Fruit fly (Drosophila melanogaster) whole organism, pupa: ENCODE data around the gene Rbp1-like.

Experiments
- CG17806 ChIP-seq: fragments of 200-800 bp; sonication (Bioruptor generic); optimal IDR thresholded peaks from 2 replicates; lab custom pipeline; 2018; ENCODE audit warnings: missing biosample characterization, mild to moderate bottlenecking, missing genetic modification characterization, moderate library complexity
- EcR ChIP-seq: fragments of 200-800 bp; sonication (Bioruptor generic); optimal IDR thresholded peaks from 3 replicates; lab custom pipeline; 2019; ENCODE audit warnings: missing biosample characterization, missing genetic modification characterization, mild to moderate bottlenecking, moderate library complexity, missing genetic modification reagents
- Ets98B ChIP-seq: fragments of 200-800 bp; sonication (Bioruptor generic); IDR thresholded peaks from 2 replicates; pipeline ENCODE4 v1.3.6; 2022; ENCODE audit warnings: missing biosample characterization, missing genetic modification characterization
- Pif1A ChIP-seq: fragments of 200-800 bp; sonication (Bioruptor generic); optimal IDR thresholded peaks from 3 replicates; lab custom pipeline; 2016; ENCODE audit warnings: missing biosample characterization, missing genetic modification characterization
- Snoo ChIP-seq: fragments of 200-800 bp; sonication (Bioruptor generic); optimal IDR thresholded peaks from 3 replicates; lab custom pipeline; 2017; ENCODE audit warnings: missing biosample characterization, mild to moderate bottlenecking, missing genetic modification characterization, inconsistent platforms
- rn ChIP-seq: fragments of 200-800 bp; sonication (Bioruptor generic); IDR thresholded peaks from 2 replicates; pipeline ENCODE4 v1.3.6; 2022; ENCODE audit warnings: missing biosample characterization, missing genetic modification characterization

dm6 chrX:13338113-13338512 is 46.6 kb downstream of the Rbp1-like start, which contains the start of gene CG15747:
- TF ChIP-seq Snoo (tag; lab: Kevin White, UChicago): no peak
- no peak for TF ChIP-seq Pif1A (GFP tag; lab: Kevin White, UChicago)
- no peak for TF ChIP-seq rn (GFP tag; lab: Robert Waterston, UW)
- TF ChIP-seq CG17806 (tag; lab: Kevin White, UChicago): no peak
- no peak for TF ChIP-seq Ets98B (GFP tag; lab: Robert Waterston, UW)
- no peak for TF ChIP-seq EcR (GFP tag; lab: Kevin White, UChicago)
